Worm (Caenorhabditis elegans) whole organism, late embryonic: Measurements from ENCODE around the gene W08E12.4.

Experiments
- ceh-19 ChIP-seq: fragments of 200-800 bp; sonication (Bioruptor generic); optimal IDR thresholded peaks from 2 replicates; lab custom pipeline; 2018; ENCODE audit warnings: mild to moderate bottlenecking, missing genetic modification characterization, missing compliant biosample characterization
- ceh-22 ChIP-seq: sonication (generic microtip); optimal IDR thresholded peaks from 2 replicates; lab custom pipeline; 2017; ENCODE audit warnings: missing biosample characterization, missing genetic modification characterization
- ceh-30 ChIP-seq: fragments of 150-350 bp; optimal IDR thresholded peaks from 2 replicates; lab custom pipeline; 2014; ENCODE audit warnings: missing biosample characterization, missing genetic modification characterization
- dmd-4 ChIP-seq: sonication (generic microtip); optimal IDR thresholded peaks from 2 replicates; lab custom pipeline; 2016; ENCODE audit warnings: borderline replicate concordance, missing genetic modification characterization, missing compliant biosample characterization
- fax-1 ChIP-seq: sonication (generic microtip); optimal IDR thresholded peaks from 2 replicates; lab custom pipeline; 2016; ENCODE audit warnings: missing genotype, missing genetic modification characterization, missing compliant biosample characterization
- fkh-10 ChIP-seq: fragments of 150-350 bp; optimal IDR thresholded peaks from 2 replicates; lab custom pipeline; 2014; ENCODE audit warnings: missing biosample characterization, missing genetic modification reagents, missing genetic modification characterization
- fkh-6 ChIP-seq: sonication (generic microtip); optimal IDR thresholded peaks from 2 replicates; lab custom pipeline; 2016; ENCODE audit warnings: missing genetic modification characterization, missing compliant biosample characterization
- hlh-13 ChIP-seq: fragments of 200-800 bp; sonication (Bioruptor generic); optimal IDR thresholded peaks from 2 replicates; lab custom pipeline; 2018; ENCODE audit warnings: mild to moderate bottlenecking, missing genetic modification characterization, missing compliant biosample characterization
- lin-11 ChIP-seq: fragments of 200-800 bp; sonication (Bioruptor generic); optimal IDR thresholded peaks from 2 replicates; lab custom pipeline; 2018; ENCODE audit warnings: mild to moderate bottlenecking, missing genetic modification characterization, missing compliant biosample characterization
- tbx-2 ChIP-seq: sonication (generic microtip); optimal IDR thresholded peaks from 2 replicates; lab custom pipeline; 2016; ENCODE audit warnings: missing genetic modification characterization, missing compliant biosample characterization
- tbx-7 ChIP-seq: sonication (generic microtip); optimal IDR thresholded peaks from 2 replicates; lab custom pipeline; 2016; ENCODE audit warnings: missing genotype, missing genetic modification characterization, missing compliant biosample characterization

- TF ChIP-seq hlh-13 (GFP tag; lab: Kevin White, UChicago) (no peak), lin-11 (tag; lab: Kevin White, UChicago) (no peak), dmd-4 (tag; lab: Kevin White, UChicago) (no peak), fkh-10 (GFP tag; lab: Kevin White, UChicago) (no peak), tbx-2 (tag; lab: Kevin White, UChicago) (no peak), fkh-6 (tag; lab: Kevin White, UChicago) (no peak), ceh-19 (GFP tag; lab: Kevin White, UChicago) (no peak), ceh-22 (tag; lab: Kevin White, UChicago) (no peak), fax-1 (no peak), tbx-7 (tag; lab: Kevin White, UChicago) (no peak), ceh-30 (tag; lab: Kevin White, UChicago) (no peak)
Measured at ce11 chrIV:3254443-3254842, 47.7 kb upstream of the W08E12.4 start, which contains the start of gene dmd-9.
